Fruit fly (Drosophila melanogaster) whole organism, embryonic: ENCODE data around the gene HDAC1.

ENCODE experiments used
- Antp ChIP-seq: fragments of 200-800 bp; sonication (Bioruptor generic); optimal IDR thresholded peaks from 3 replicates; lab custom pipeline; 2016; ENCODE audit warnings: missing biosample characterization, missing genetic modification characterization
- BEAF-32 ChIP-seq: fragments of 200-800 bp; sonication (Bioruptor generic); optimal IDR thresholded peaks from 3 replicates; lab custom pipeline; 2017; ENCODE audit warnings: missing biosample characterization, missing genetic modification characterization, mild to moderate bottlenecking, moderate library complexity, missing genetic modification reagents
- CG10366 ChIP-seq: fragments of 200-800 bp; sonication (Bioruptor generic); IDR thresholded peaks from 2 replicates; pipeline ENCODE4 v1.3.6; 2022; ENCODE audit warnings: missing biosample characterization, missing genetic modification characterization
- CG12104 ChIP-seq: fragments of 200-800 bp; sonication (Bioruptor generic); optimal IDR thresholded peaks from 3 replicates; lab custom pipeline; 2016; ENCODE audit warnings: missing biosample characterization, missing genetic modification characterization
- CG12155 ChIP-seq: fragments of 200-800 bp; sonication (Bioruptor generic); optimal IDR thresholded peaks from 3 replicates; lab custom pipeline; 2016; ENCODE audit warnings: missing biosample characterization, missing genetic modification characterization
- CG14710 ChIP-seq: fragments of 200-800 bp; sonication (Bioruptor generic); optimal IDR thresholded peaks from 3 replicates; lab custom pipeline; 2019; ENCODE audit warnings: missing biosample characterization, mild to moderate bottlenecking, missing genetic modification characterization, moderate library complexity
- CG15011 ChIP-seq: fragments of 200-800 bp; sonication (Bioruptor generic); optimal IDR thresholded peaks from 3 replicates; lab custom pipeline; 2018; ENCODE audit warnings: missing biosample characterization, mild to moderate bottlenecking, missing genetic modification characterization
- CG15073 ChIP-seq: fragments of 200-800 bp; sonication (Bioruptor generic); optimal IDR thresholded peaks from 2 replicates; lab custom pipeline; 2016; ENCODE audit warnings: missing biosample characterization, missing genetic modification characterization
- CG15696 ChIP-seq: fragments of 200-800 bp; sonication (Bioruptor generic); optimal IDR thresholded peaks from 2 replicates; lab custom pipeline; 2019; ENCODE audit warnings: missing biosample characterization, mild to moderate bottlenecking, missing genetic modification characterization, moderate library complexity
- CG16779 ChIP-seq: fragments of 200-800 bp; sonication (Bioruptor generic); IDR thresholded peaks from 2 replicates; pipeline ENCODE4 v1.3.6; 2022; ENCODE audit warnings: missing biosample characterization, missing genetic modification characterization
- CG17328 ChIP-seq: fragments of 200-800 bp; sonication (Bioruptor generic); IDR thresholded peaks from 2 replicates; pipeline ENCODE4 v1.3.6; 2022; ENCODE audit warnings: missing biosample characterization, missing genetic modification characterization
- CG18764 ChIP-seq: fragments of 200-800 bp; sonication (Bioruptor generic); optimal IDR thresholded peaks from 3 replicates; lab custom pipeline; 2016; ENCODE audit warnings: missing biosample characterization, missing genetic modification characterization
- CG2199 ChIP-seq: fragments of 200-800 bp; sonication (Bioruptor generic); IDR thresholded peaks from 3 replicates; pipeline ENCODE4 v1.3.6; 2022; ENCODE audit warnings: missing biosample characterization, missing genetic modification characterization
- CG30431 ChIP-seq: fragments of 200-800 bp; sonication (Bioruptor generic); optimal IDR thresholded peaks from 2 replicates; lab custom pipeline; 2017; ENCODE audit warnings: missing biosample characterization, missing genetic modification characterization
- CG32532 ChIP-seq: fragments of 200-800 bp; sonication (Bioruptor generic); IDR thresholded peaks from 2 replicates; pipeline ENCODE4 v1.3.6; 2022; ENCODE audit warnings: missing biosample characterization, missing genetic modification characterization
- CG4424 ChIP-seq: fragments of 200-800 bp; sonication (Bioruptor generic); optimal IDR thresholded peaks from 3 replicates; lab custom pipeline; 2016; ENCODE audit warnings: missing biosample characterization, missing genetic modification characterization
- CG8944 ChIP-seq: fragments of 200-800 bp; sonication (Bioruptor generic); optimal IDR thresholded peaks from 3 replicates; lab custom pipeline; 2016; ENCODE audit warnings: missing biosample characterization, missing genetic modification characterization
- CG9797 ChIP-seq: fragments of 200-800 bp; sonication (Bioruptor generic); optimal IDR thresholded peaks from 3 replicates; lab custom pipeline; 2018; ENCODE audit warnings: missing biosample characterization, mild to moderate bottlenecking, missing genetic modification characterization
- CG9876 ChIP-seq: fragments of 200-800 bp; sonication (Bioruptor generic); optimal IDR thresholded peaks from 2 replicates; lab custom pipeline; 2016; ENCODE audit warnings: missing biosample characterization, missing genetic modification characterization
- Dll ChIP-seq: fragments of 200-800 bp; sonication (Bioruptor generic); IDR thresholded peaks from 4 replicates; pipeline ENCODE4 v1.3.6; 2022; ENCODE audit warnings: missing biosample characterization, missing genetic modification characterization; ENCODE audit not compliant: partially characterized antibody
- Ets97D ChIP-seq: fragments of 200-800 bp; sonication (Bioruptor generic); optimal IDR thresholded peaks from 3 replicates; lab custom pipeline; 2016; ENCODE audit warnings: missing biosample characterization, missing genetic modification characterization
- Lhr ChIP-seq: fragments of 200-800 bp; sonication (Bioruptor generic); optimal IDR thresholded peaks from 3 replicates; lab custom pipeline; 2017; ENCODE audit warnings: mild to moderate bottlenecking, missing biosample characterization, missing genetic modification reagents, missing genetic modification characterization
- Lim3 ChIP-seq: fragments of 200-800 bp; sonication (Bioruptor generic); IDR thresholded peaks from 2 replicates; pipeline ENCODE4 v1.3.6; 2022; ENCODE audit warnings: missing biosample characterization, missing genetic modification characterization
- Lpt ChIP-seq: fragments of >200 bp; optimal IDR thresholded peaks from 2 replicates; lab custom pipeline; 2018; ENCODE audit warnings: missing biosample characterization, missing genetic modification characterization
- Max ChIP-seq: fragments of 200-800 bp; sonication (Bioruptor generic); optimal IDR thresholded peaks from 2 replicates; lab custom pipeline; 2016; ENCODE audit warnings: missing biosample characterization, mild to moderate bottlenecking, missing genetic modification characterization
- NC2α ChIP-seq: fragments of 200-800 bp; sonication (Bioruptor generic); optimal IDR thresholded peaks from 2 replicates; lab custom pipeline; 2016; ENCODE audit warnings: missing biosample characterization, missing genetic modification characterization
- Spps ChIP-seq: fragments of 200-800 bp; sonication (Bioruptor generic); optimal IDR thresholded peaks from 2 replicates; lab custom pipeline; 2018; ENCODE audit warnings: missing biosample characterization, mild to moderate bottlenecking, missing genetic modification characterization
- Sry-δ ChIP-seq: fragments of 200-800 bp; sonication (Bioruptor generic); optimal IDR thresholded peaks from 2 replicates; lab custom pipeline; 2016; ENCODE audit warnings: missing biosample characterization, missing genetic modification characterization
- Stat92E ChIP-seq, 3 experiments: fragments of >200 bp in 2 of 3; fragments of 200-800 bp in 1 of 3; sonication (Bioruptor generic) in 1 of 3; optimal IDR thresholded peaks; 2 replicates each; lab custom pipeline; 2017 to 2019; ENCODE audit warnings: missing biosample characterization in 3 of 3, missing genetic modification characterization in 3 of 3, mild to moderate bottlenecking in 1 of 3, moderate library complexity in 1 of 3
- Taf1 ChIP-seq: fragments of 200-800 bp; sonication (Bioruptor generic); IDR thresholded peaks from 2 replicates; pipeline ENCODE4 v1.3.6; 2022; ENCODE audit warnings: missing biosample characterization, missing genetic modification characterization
- Trl ChIP-seq, 3 experiments: fragments of >200 bp in 2 of 3; fragments of 200-800 bp in 1 of 3; sonication (Bioruptor generic) in 1 of 3; optimal IDR thresholded peaks; 2 replicates in 1 of 3; 3 replicates in 2 of 3; lab custom pipeline; 2016 to 2017; ENCODE audit warnings: missing biosample characterization in 1 of 3, missing genetic modification characterization in 1 of 3
- Usf ChIP-seq: fragments of 200-800 bp; sonication (Bioruptor generic); optimal IDR thresholded peaks from 2 replicates; lab custom pipeline; 2017; ENCODE audit warnings: missing genotype, missing biosample characterization, missing genetic modification characterization
- aop ChIP-seq: fragments of 200-800 bp; sonication (Bioruptor generic); IDR thresholded peaks from 2 replicates; pipeline ENCODE4 v1.3.6; 2022; ENCODE audit warnings: missing biosample characterization, missing genetic modification characterization
- cad ChIP-seq: fragments of >200 bp; optimal IDR thresholded peaks from 2 replicates; lab custom pipeline; 2017; ENCODE audit warnings: missing biosample characterization, missing genetic modification characterization
- corto ChIP-seq: fragments of 200-800 bp; sonication (Bioruptor generic); optimal IDR thresholded peaks from 2 replicates; lab custom pipeline; 2016; ENCODE audit warnings: missing biosample characterization, mild to moderate bottlenecking, missing genetic modification characterization, moderate library complexity
- crol ChIP-seq: fragments of 200-800 bp; sonication (Bioruptor generic); IDR thresholded peaks from 2 replicates; pipeline ENCODE4 v1.3.6; 2022; ENCODE audit warnings: missing biosample characterization, missing genetic modification characterization
- dmrt11E ChIP-seq: fragments of 200-800 bp; sonication (Bioruptor generic); optimal IDR thresholded peaks from 3 replicates; lab custom pipeline; 2018; ENCODE audit warnings: missing biosample characterization, mild to moderate bottlenecking, missing genetic modification characterization, moderate library complexity
- gcm2 ChIP-seq: fragments of 200-800 bp; sonication (Bioruptor generic); optimal IDR thresholded peaks from 2 replicates; lab custom pipeline; 2016; ENCODE audit warnings: missing biosample characterization, missing genetic modification characterization
- gsb-n ChIP-seq: fragments of 200-800 bp; sonication (Bioruptor generic); optimal IDR thresholded peaks from 3 replicates; lab custom pipeline; 2018; ENCODE audit warnings: missing biosample characterization, mild to moderate bottlenecking, missing genetic modification characterization
- nmo ChIP-seq: fragments of 200-800 bp; sonication (Bioruptor generic); optimal IDR thresholded peaks from 2 replicates; lab custom pipeline; 2018; ENCODE audit warnings: missing biosample characterization, mild to moderate bottlenecking, missing genetic modification characterization, moderate library complexity
- phol ChIP-seq: fragments of 200-800 bp; sonication (Bioruptor generic); optimal IDR thresholded peaks from 3 replicates; lab custom pipeline; 2018; ENCODE audit warnings: missing biosample characterization, mild to moderate bottlenecking, missing genetic modification characterization, moderate library complexity
- pnt ChIP-seq: fragments of 200-800 bp; sonication (Bioruptor generic); optimal IDR thresholded peaks from 3 replicates; lab custom pipeline; 2016; ENCODE audit warnings: missing biosample characterization, missing genetic modification characterization
- rib ChIP-seq: fragments of 200-800 bp; sonication (Bioruptor generic); IDR thresholded peaks from 2 replicates; pipeline ENCODE4 v1.3.6; 2022; ENCODE audit warnings: missing biosample characterization, missing genetic modification characterization
- sc ChIP-seq, 3 experiments: fragments of >200 bp in 2 of 3; fragments of 200-800 bp in 1 of 3; sonication (Bioruptor generic) in 1 of 3; optimal IDR thresholded peaks; 2 replicates in 2 of 3; 3 replicates in 1 of 3; lab custom pipeline; 2017; ENCODE audit warnings: mild to moderate bottlenecking in 1 of 3, missing biosample characterization in 1 of 3, missing genetic modification characterization in 1 of 3, missing genetic modification reagents in 1 of 3
- sob ChIP-seq: fragments of 200-800 bp; sonication (Bioruptor generic); IDR thresholded peaks from 2 replicates; pipeline ENCODE4 v1.3.6; 2022; ENCODE audit warnings: missing biosample characterization, missing genetic modification characterization
- ttk ChIP-seq: fragments of 200-800 bp; sonication (Bioruptor generic); IDR thresholded peaks from 2 replicates; pipeline ENCODE4 v2.1.2; 2022; ENCODE audit warnings: missing biosample characterization, missing genetic modification characterization
- usp ChIP-seq: fragments of >200 bp; optimal IDR thresholded peaks from 2 replicates; lab custom pipeline; 2017; ENCODE audit warnings: missing biosample characterization, missing genetic modification characterization
- wor ChIP-seq: fragments of 200-800 bp; sonication (Bioruptor generic); IDR thresholded peaks from 2 replicates; pipeline ENCODE4 v1.3.6; 2022; ENCODE audit warnings: missing biosample characterization, missing genetic modification characterization
- zfh1 ChIP-seq: fragments of 200-800 bp; sonication (Bioruptor generic); IDR thresholded peaks from 3 replicates; pipeline ENCODE4 v1.3.6; 2022; ENCODE audit warnings: missing biosample characterization, missing genetic modification characterization

Gene HDAC1

dm6 chr3L:4624371-4625154, 2.0 kb upstream of the HDAC1 start (continued):
- TF ChIP-seq Trl (optimal IDR thresholded peaks at IDR 0.05; lab: Kevin White, UChicago) (peak; percentile 60 to 65), Trl (GFP tag; optimal IDR thresholded peaks at IDR 0.05; lab: Kevin White, UChicago) (peak; percentile 56), CG32532 (GFP tag; lab: Robert Waterston, UW) (peak; percentile 84), CG18764 (GFP tag; lab: Kevin White, UChicago) (peak; percentile 74), Dll (no peak), nmo (GFP tag; lab: Kevin White, UChicago) (peak; percentile 95), CG17328 (GFP tag; lab: Robert Waterston, UW) (peak; percentile 86), CG12104 (GFP tag; lab: Kevin White, UChicago) (peak; percentile 87), Ets97D (GFP tag; lab: Kevin White, UChicago) (peak; percentile 67), CG9876 (GFP tag; lab: Kevin White, UChicago) (peak; percentile 68), CG15011 (GFP tag; lab: Kevin White, UChicago) (peak; percentile 83), Sry-δ (GFP tag; lab: Kevin White, UChicago) (peak; percentile 58), sob (GFP tag; lab: Robert Waterston, UW) (peak; percentile 81), corto (GFP tag; lab: Kevin White, UChicago) (no peak), gsb-n (tag; lab: Kevin White, UChicago) (peak; percentile 47), wor (GFP tag; lab: Robert Waterston, UW) (peak; percentile 83), phol (tag; lab: Kevin White, UChicago) (peak; percentile 94), CG10366 (GFP tag; lab: Robert Waterston, UW) (peak; percentile 85), CG16779 (no peak), gcm2 (GFP tag; lab: Kevin White, UChicago) (peak; percentile 74), crol (GFP tag; lab: Robert Waterston, UW) (peak; percentile 76), Taf1 (GFP tag; lab: Robert Waterston, UW) (peak; percentile 65), cad (GFP tag; lab: Kevin White, UChicago) (no peak), CG15696 (tag; lab: Kevin White, UChicago) (peak; percentile 85), Lhr (GFP tag; lab: Kevin White, UChicago) (peak; percentile 43), sc (optimal IDR thresholded peaks at IDR 0.05; lab: Kevin White, UChicago) (no peak), sc (GFP tag; optimal IDR thresholded peaks at IDR 0.05; lab: Kevin White, UChicago) (peak; percentile 75), CG12155 (GFP tag; lab: Kevin White, UChicago) (peak; percentile 74), CG15073 (GFP tag; lab: Kevin White, UChicago) (no peak), Lim3 (GFP tag; lab: Robert Waterston, UW) (peak; percentile 41), Antp (peak; percentile 83), Stat92E (GFP tag; optimal IDR thresholded peaks at IDR 0.05; lab: Kevin White, UChicago) (peak in 1 of 3 experiments; percentile 67), aop (GFP tag; lab: Robert Waterston, UW) (0 out of 2 replicates have a peak, but pooled peaks have one; percentile 61), NC2α (GFP tag; lab: Kevin White, UChicago) (peak; percentile 70), ttk (GFP tag; lab: Robert Waterston, UW) (peak; percentile 83), CG30431 (GFP tag; lab: Kevin White, UChicago) (peak; percentile 78), BEAF-32 (GFP tag; lab: Kevin White, UChicago) (no peak), Lpt (no peak), CG14710 (peak; percentile 89), Max (GFP tag; lab: Kevin White, UChicago) (peak; percentile 72), Spps (tag; lab: Kevin White, UChicago) (peak; percentile 70), dmrt11E (tag; lab: Kevin White, UChicago) (peak; percentile 85), rib (GFP tag; lab: Robert Waterston, UW) (peak; percentile 33; the same call in 1 of the 2 replicates), usp (no peak), zfh1 (GFP tag; lab: Robert Waterston, UW) (peak; percentile 80), CG9797 (no peak), CG2199 (GFP tag; lab: Robert Waterston, UW) (peak; percentile 83), CG8944 (GFP tag; lab: Kevin White, UChicago) (peak; percentile 84), pnt (GFP tag; lab: Kevin White, UChicago) (peak; percentile 84), Usf (GFP tag; lab: Kevin White, UChicago) (peak; percentile 57), CG4424 (peak; percentile 91)
